Worm (Caenorhabditis elegans) whole organism, late embryonic: ENCODE results near the gene R10D12.7.

Source experiments
- ahr-1 ChIP-seq: sonication (generic microtip); optimal IDR thresholded peaks from 2 replicates; lab custom pipeline; 2016; ENCODE audit warnings: missing genetic modification characterization, missing compliant biosample characterization
- ama-1 ChIP-seq: fragments of 150-350 bp; optimal IDR thresholded peaks from 2 replicates; lab custom pipeline; 2014
- ceh-22 ChIP-seq: sonication (generic microtip); optimal IDR thresholded peaks from 2 replicates; lab custom pipeline; 2017; ENCODE audit warnings: missing biosample characterization, missing genetic modification characterization
- ceh-6 ChIP-seq: fragments of 200-800 bp; sonication (Bioruptor generic); optimal IDR thresholded peaks from 2 replicates; lab custom pipeline; 2018; ENCODE audit warnings: mild to moderate bottlenecking, missing genetic modification characterization, missing compliant biosample characterization
- dve-1 ChIP-seq: sonication (generic microtip); optimal IDR thresholded peaks from 2 replicates; lab custom pipeline; 2017; ENCODE audit warnings: antibody characterized with exemption, mild to moderate bottlenecking, missing genetic modification characterization, missing compliant biosample characterization
- ets-4 ChIP-seq: sonication (generic microtip); optimal IDR thresholded peaks from 2 replicates; lab custom pipeline; 2016; ENCODE audit warnings: missing genetic modification characterization, missing compliant biosample characterization
- fkh-10 ChIP-seq: fragments of 150-350 bp; optimal IDR thresholded peaks from 2 replicates; lab custom pipeline; 2014; ENCODE audit warnings: missing biosample characterization, missing genetic modification reagents, missing genetic modification characterization
- nhr-11 ChIP-seq: fragments of 150-350 bp; optimal IDR thresholded peaks from 2 replicates; lab custom pipeline; 2014; ENCODE audit warnings: missing biosample characterization, missing genetic modification characterization
- pha-2 ChIP-seq: sonication (generic microtip); optimal IDR thresholded peaks from 2 replicates; lab custom pipeline; 2017; ENCODE audit warnings: mild to moderate bottlenecking, missing genetic modification characterization, missing compliant biosample characterization
- pha-4 ChIP-seq: fragments of 150-350 bp; optimal IDR thresholded peaks from 2 replicates; lab custom pipeline; 2018; ENCODE audit warnings: missing biosample characterization, missing genetic modification reagents, missing genetic modification characterization
- unc-42 ChIP-seq: sonication (generic microtip); optimal IDR thresholded peaks from 2 replicates; lab custom pipeline; 2016; ENCODE audit warnings: missing genotype, missing genetic modification characterization, missing compliant biosample characterization

- TF ChIP-seq dve-1 (tag; lab: Kevin White, UChicago) (no peak), ets-4 (peak; percentile 10), ama-1 (lab: Kevin White, UChicago) (no peak), ahr-1 (tag; lab: Kevin White, UChicago) (peak; percentile 83), nhr-11 (tag; lab: Kevin White, UChicago) (no peak), ceh-22 (tag; lab: Kevin White, UChicago) (no peak), ceh-6 (GFP tag; lab: Kevin White, UChicago) (peak; percentile 56), pha-4 (tag; lab: Kevin White, UChicago) (no peak), unc-42 (tag; lab: Kevin White, UChicago) (peak; percentile 46), pha-2 (tag; lab: Kevin White, UChicago) (peak; percentile 79), fkh-10 (GFP tag; lab: Kevin White, UChicago) (no peak)
Measured at ce11 chrV:13961927-13962419, 12.1 kb downstream of the R10D12.7 start, which contains the start of the genes algn-13 and R10D12.13.
